Worm (Caenorhabditis elegans): ENCODE results near the gene C50F7.6.

DNA sequence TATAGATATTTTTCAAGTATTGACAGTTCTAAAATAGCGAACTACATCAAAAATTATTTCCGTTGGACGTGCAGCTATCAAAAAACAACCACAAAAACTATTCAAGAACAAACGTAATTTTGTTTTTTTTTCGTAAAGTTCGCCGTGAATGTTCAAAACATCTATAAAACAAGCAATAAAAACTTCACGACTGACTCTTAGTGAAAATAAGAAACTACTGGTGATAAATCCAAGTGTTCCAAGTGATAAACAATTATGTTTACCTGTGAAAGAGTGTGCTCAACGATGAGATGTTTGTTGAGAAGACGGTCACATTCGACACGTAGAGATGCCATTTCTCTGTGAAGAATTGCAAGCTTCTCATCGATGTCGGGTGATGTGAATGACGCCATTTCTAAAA is at the start of gene C50F7.6:
- TF ChIP-seq unc-86 (tag; optimal IDR thresholded peaks at IDR 0.05) (no peak), dve-1 (tag; optimal IDR thresholded peaks at IDR 0.05) (no peak), che-1 (tag; optimal IDR thresholded peaks at IDR 0.05) (no peak), ama-1 (optimal IDR thresholded peaks at IDR 0.05) (no peak), ets-4 (tag; optimal IDR thresholded peaks at IDR 0.05) (no peak), ceh-9 (tag; optimal IDR thresholded peaks at IDR 0.05) (no peak), dmd-4 (tag; optimal IDR thresholded peaks at IDR 0.05; ENCODE audit: borderline replicate concordance) (no peak), ceh-14 (tag; optimal IDR thresholded peaks at IDR 0.05) (no peak), elt-2 (tag; optimal IDR thresholded peaks at IDR 0.05) (no peak), fkh-10 (GFP tag; optimal IDR thresholded peaks at IDR 0.05) (no peak)

Data from whole organism, late embryonic.